Worm (Caenorhabditis elegans) whole organism, L2 larva: ENCODE results near the gene C06G1.1.
A peak's percentile ranks its signal among the peaks of the same experiment; 100 is the strongest.

Experiments
- C34F6.9 ChIP-seq: fragments of 150-350 bp; optimal IDR thresholded peaks from 2 replicates; lab custom pipeline; 2014; ENCODE audit warnings: missing biosample characterization, missing genetic modification characterization
- F13H6.1 ChIP-seq: sonication (generic microtip); optimal IDR thresholded peaks from 2 replicates; lab custom pipeline; 2016; ENCODE audit warnings: missing genetic modification characterization, missing compliant biosample characterization
- Y55F3AM.14 ChIP-seq: fragments of 200-800 bp; sonication (Bioruptor generic); optimal IDR thresholded peaks from 2 replicates; lab custom pipeline; 2018; ENCODE audit warnings: mild to moderate bottlenecking, missing genetic modification characterization, missing compliant biosample characterization
- aly-2 ChIP-seq: fragments of 150-350 bp; optimal IDR thresholded peaks from 2 replicates; lab custom pipeline; 2014; ENCODE audit warnings: missing biosample characterization, missing genetic modification characterization
- ama-1 ChIP-seq: fragments of 150-350 bp; optimal IDR thresholded peaks from 2 replicates; lab custom pipeline; 2018; ENCODE audit warnings: inconsistent platforms
- blmp-1 ChIP-seq: sonication (generic microtip); optimal IDR thresholded peaks from 2 replicates; lab custom pipeline; 2017; ENCODE audit warnings: missing genetic modification characterization, mild to moderate bottlenecking, missing compliant biosample characterization, antibody characterized with exemption, moderate library complexity; ENCODE audit not compliant: insufficient read depth
- ceh-16 ChIP-seq: fragments of 150-350 bp; optimal IDR thresholded peaks from 2 replicates; lab custom pipeline; 2014; ENCODE audit warnings: missing biosample characterization, missing genetic modification characterization
- crh-2 ChIP-seq: sonication (generic microtip); optimal IDR thresholded peaks from 2 replicates; lab custom pipeline; 2017; ENCODE audit warnings: missing biosample characterization, missing genetic modification characterization
- dmd-4 ChIP-seq: sonication (generic microtip); optimal IDR thresholded peaks from 2 replicates; lab custom pipeline; 2017; ENCODE audit warnings: missing biosample characterization, missing genetic modification characterization
- egl-27 ChIP-seq: sonication (generic microtip); optimal IDR thresholded peaks from 3 replicates; lab custom pipeline; 2017; ENCODE audit warnings: missing biosample characterization, missing genetic modification reagents, missing genetic modification characterization
- elt-3 ChIP-seq: sonication (generic microtip); optimal IDR thresholded peaks from 2 replicates; lab custom pipeline; 2017; ENCODE audit warnings: missing biosample characterization, missing genetic modification characterization
- fos-1 ChIP-seq: fragments of 150-350 bp; optimal IDR thresholded peaks from 2 replicates; lab custom pipeline; 2014; ENCODE audit warnings: missing biosample characterization, missing genetic modification characterization
- gmeb-1 ChIP-seq: fragments of 150-350 bp; optimal IDR thresholded peaks from 2 replicates; lab custom pipeline; 2014; ENCODE audit warnings: missing biosample characterization, missing genetic modification characterization
- lin-13 ChIP-seq: fragments of 150-350 bp; optimal IDR thresholded peaks from 2 replicates; lab custom pipeline; 2014; ENCODE audit warnings: missing biosample characterization, missing genetic modification reagents, missing genetic modification characterization
- lsy-2 ChIP-seq, 2 experiments: fragments of 150-350 bp in 1 of 2; sonication (generic microtip) in 1 of 2; optimal IDR thresholded peaks; 2 replicates each; lab custom pipeline; 2014 to 2017; ENCODE audit warnings: missing biosample characterization in 2 of 2, missing genetic modification characterization in 2 of 2
- mbf-1 ChIP-seq: sonication (generic microtip); optimal IDR thresholded peaks from 2 replicates; lab custom pipeline; 2017; ENCODE audit warnings: missing biosample characterization, missing genetic modification characterization
- nhr-10 ChIP-seq: sonication (generic microtip); optimal IDR thresholded peaks from 2 replicates; lab custom pipeline; 2017; ENCODE audit warnings: missing biosample characterization, missing genetic modification characterization
- nhr-11 ChIP-seq: fragments of 150-350 bp; optimal IDR thresholded peaks from 2 replicates; lab custom pipeline; 2014; ENCODE audit warnings: missing biosample characterization, missing genetic modification characterization
- nhr-129 ChIP-seq: fragments of 150-350 bp; optimal IDR thresholded peaks from 2 replicates; lab custom pipeline; 2014; ENCODE audit warnings: missing biosample characterization, missing genetic modification characterization
- nhr-21 ChIP-seq: fragments of 150-350 bp; optimal IDR thresholded peaks from 2 replicates; lab custom pipeline; 2014; ENCODE audit warnings: missing biosample characterization, missing genetic modification characterization
- nhr-25 ChIP-seq: fragments of 150-350 bp; sonication (generic microtip); optimal IDR thresholded peaks from 3 replicates; lab custom pipeline; 2014; ENCODE audit warnings: missing biosample characterization, missing genetic modification characterization
- nhr-77 ChIP-seq: fragments of 150-350 bp; optimal IDR thresholded peaks from 2 replicates; lab custom pipeline; 2014; ENCODE audit warnings: missing biosample characterization, missing genetic modification characterization
- peb-1 ChIP-seq: fragments of 150-350 bp; optimal IDR thresholded peaks from 2 replicates; lab custom pipeline; 2014; ENCODE audit warnings: missing biosample characterization, missing genetic modification characterization
- sma-3 ChIP-seq: sonication (generic microtip); optimal IDR thresholded peaks from 2 replicates; lab custom pipeline; 2016; ENCODE audit warnings: missing genetic modification reagents, missing genetic modification characterization, missing compliant biosample characterization
- sma-9 ChIP-seq, 2 experiments: fragments of 150-350 bp in 1 of 2; sonication (generic microtip) in 1 of 2; optimal IDR thresholded peaks; 2 replicates each; lab custom pipeline; 2014 to 2016; ENCODE audit warnings: missing genetic modification characterization in 2 of 2, mild to moderate bottlenecking in 1 of 2, missing biosample characterization in 1 of 2, missing compliant biosample characterization in 1 of 2, missing genetic modification reagents in 1 of 2, moderate library complexity in 1 of 2
- unc-55 ChIP-seq: fragments of 150-350 bp; sonication (generic microtip); optimal IDR thresholded peaks from 3 replicates; lab custom pipeline; 2014; ENCODE audit warnings: missing biosample characterization, missing genetic modification reagents, missing genetic modification characterization
- unc-62 ChIP-seq: fragments of 150-350 bp; optimal IDR thresholded peaks from 2 replicates; lab custom pipeline; 2014; ENCODE audit warnings: missing biosample characterization, missing genetic modification reagents, missing genetic modification characterization
- zag-1 ChIP-seq: fragments of 150-350 bp; optimal IDR thresholded peaks from 2 replicates; lab custom pipeline; 2014; ENCODE audit warnings: missing biosample characterization, missing genetic modification characterization
- ztf-1 ChIP-seq: fragments of 200-800 bp; sonication (Bioruptor generic); conservative IDR thresholded peaks from 2 replicates; pipeline ENCODE4 v1.3.6; 2022; ENCODE audit warnings: missing genetic modification characterization, missing compliant biosample characterization
- ztf-11 ChIP-seq: sonication (generic microtip); optimal IDR thresholded peaks from 2 replicates; lab custom pipeline; 2017; ENCODE audit warnings: missing biosample characterization, missing genetic modification characterization
- ztf-4 ChIP-seq: fragments of 150-350 bp; optimal IDR thresholded peaks from 2 replicates; lab custom pipeline; 2014; ENCODE audit warnings: missing biosample characterization, missing genetic modification characterization

C06G1.1 gene

DNA sequence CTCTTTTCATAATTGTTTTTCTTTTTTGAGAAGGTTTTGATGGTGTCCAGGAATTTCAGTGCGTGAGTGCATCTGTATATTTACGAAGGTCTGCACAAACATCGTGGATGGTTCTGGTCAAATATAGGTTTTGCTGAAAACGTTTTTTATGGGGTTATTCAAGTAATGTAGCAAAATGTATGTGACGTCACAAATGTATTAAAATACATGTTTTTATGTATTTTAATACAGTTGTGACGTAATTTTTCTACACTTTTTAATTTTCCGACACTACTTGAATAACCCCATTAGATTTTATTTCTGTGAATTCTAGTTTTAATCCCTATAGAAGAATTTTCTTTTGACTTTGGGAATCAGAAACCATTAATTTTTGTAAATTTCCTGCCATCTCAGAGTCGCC lies 14.4 kb upstream of the C06G1.1 start:
- TF ChIP-seq dmd-4 (tag; lab: Kevin White, UChicago) (no peak), sma-3 (GFP tag; lab: Kevin White, UChicago) (no peak), nhr-25 (tag; lab: Kevin White, UChicago) (no peak), ceh-16 (tag; lab: Kevin White, UChicago) (no peak), nhr-129 (tag; lab: Kevin White, UChicago) (no peak), mbf-1 (tag; lab: Kevin White, UChicago) (no peak), ztf-1 (GFP tag; lab: Robert Waterston, UW) (no peak), aly-2 (tag; lab: Kevin White, UChicago) (no peak), blmp-1 (no peak), ama-1 (lab: Kevin White, UChicago) (no peak), gmeb-1 (tag; lab: Kevin White, UChicago) (no peak), elt-3 (tag; lab: Kevin White, UChicago) (no peak), unc-62 (GFP tag; lab: Kevin White, UChicago) (no peak), F13H6.1 (tag; lab: Kevin White, UChicago) (no peak)

DNA sequence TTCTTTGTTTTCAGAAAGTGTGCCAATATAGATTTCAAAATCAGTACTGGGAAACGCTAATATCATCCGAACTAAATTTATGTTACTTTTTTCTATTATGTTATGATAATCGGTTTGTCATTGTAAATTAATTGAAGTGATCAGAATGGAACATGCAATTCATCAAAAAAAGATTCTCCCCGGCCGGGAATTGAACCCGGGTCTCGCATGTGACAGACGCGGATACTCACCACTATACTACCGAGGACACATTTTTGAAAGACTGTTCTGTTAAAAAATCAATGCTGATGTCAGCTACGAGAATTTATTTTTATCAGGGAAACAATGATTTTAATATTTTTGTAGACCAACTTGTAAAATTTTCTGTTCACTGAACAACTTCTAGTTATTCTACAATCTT lies 14.0 kb upstream of the C06G1.1 start:
- no peak for TF ChIP-seq unc-62 (GFP tag; lab: Kevin White, UChicago)
- peak; percentile 33 for TF ChIP-seq fos-1 (tag; lab: Kevin White, UChicago)
- peak; percentile 35 for TF ChIP-seq crh-2 (tag; lab: Kevin White, UChicago)
- TF ChIP-seq zag-1 (tag; lab: Kevin White, UChicago), result no peak
- TF ChIP-seq nhr-21 (tag; lab: Kevin White, UChicago), result peak; percentile 32
- TF ChIP-seq C34F6.9 (tag; lab: Kevin White, UChicago), result no peak
- no peak for TF ChIP-seq nhr-11 (tag; lab: Kevin White, UChicago)
- no peak for TF ChIP-seq nhr-10 (tag; lab: Kevin White, UChicago)
- TF ChIP-seq lsy-2 (tag; optimal IDR thresholded peaks at IDR 0.05; lab: Kevin White, UChicago), result no peak
- TF ChIP-seq sma-9 (GFP tag; optimal IDR thresholded peaks at IDR 0.05; lab: Kevin White, UChicago), result peak; percentile 6
- no peak for TF ChIP-seq sma-9 (tag; optimal IDR thresholded peaks at IDR 0.05; lab: Kevin White, UChicago)
- TF ChIP-seq sma-3 (GFP tag; lab: Kevin White, UChicago), result peak; percentile 53
- no peak for TF ChIP-seq Y55F3AM.14 (GFP tag; lab: Kevin White, UChicago)

DNA sequence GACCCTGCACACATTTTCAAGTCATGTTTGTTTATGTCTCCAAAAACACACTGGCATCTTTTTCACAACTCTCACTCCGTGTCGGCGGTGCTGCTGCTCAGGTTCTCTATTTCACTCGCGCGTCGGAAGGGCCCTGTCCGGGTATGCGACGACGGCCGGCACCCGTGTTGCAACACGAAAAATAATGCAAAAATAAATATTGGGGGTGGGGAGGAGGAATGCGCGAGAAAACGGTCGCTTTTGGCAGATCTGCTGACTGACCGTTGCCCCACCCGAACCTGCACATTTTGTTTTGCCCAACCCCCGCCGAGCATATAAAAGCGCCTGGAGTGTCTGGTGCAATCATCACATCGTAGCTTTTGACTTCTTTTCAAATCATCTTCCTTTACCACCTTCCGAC lies 11.7 kb upstream of the C06G1.1 start, which contains the start of gene cpg-19:
cpg-19 (plus strand) TSS at position 341 of the 400 bp plus-strand sequence.
- no peak for TF ChIP-seq zag-1 (tag; lab: Kevin White, UChicago)
- TF ChIP-seq nhr-11 (tag; lab: Kevin White, UChicago), result no peak
- TF ChIP-seq egl-27 (tag; lab: Kevin White, UChicago), result no peak
- TF ChIP-seq F13H6.1 (tag; lab: Kevin White, UChicago), result no peak
- no peak for TF ChIP-seq nhr-25 (tag; lab: Kevin White, UChicago)
- no peak for TF ChIP-seq peb-1
- no peak for TF ChIP-seq dmd-4 (tag; lab: Kevin White, UChicago)
- TF ChIP-seq lsy-2 (tag; optimal IDR thresholded peaks at IDR 0.05; lab: Kevin White, UChicago), result no peak
- no peak for TF ChIP-seq ztf-4 (tag; lab: Kevin White, UChicago)
- TF ChIP-seq nhr-21 (tag; lab: Kevin White, UChicago), result no peak
- no peak for TF ChIP-seq ztf-11 (tag; lab: Kevin White, UChicago)
- TF ChIP-seq ceh-16 (tag; lab: Kevin White, UChicago), result no peak
- no peak for TF ChIP-seq mbf-1 (tag; lab: Kevin White, UChicago)
- no peak for TF ChIP-seq lin-13
- TF ChIP-seq nhr-129 (tag; lab: Kevin White, UChicago), result no peak
- no peak for TF ChIP-seq fos-1 (tag; lab: Kevin White, UChicago)
- TF ChIP-seq nhr-77 (tag; lab: Kevin White, UChicago), result no peak
- no peak for TF ChIP-seq unc-55 (GFP tag; lab: Kevin White, UChicago)

DNA sequence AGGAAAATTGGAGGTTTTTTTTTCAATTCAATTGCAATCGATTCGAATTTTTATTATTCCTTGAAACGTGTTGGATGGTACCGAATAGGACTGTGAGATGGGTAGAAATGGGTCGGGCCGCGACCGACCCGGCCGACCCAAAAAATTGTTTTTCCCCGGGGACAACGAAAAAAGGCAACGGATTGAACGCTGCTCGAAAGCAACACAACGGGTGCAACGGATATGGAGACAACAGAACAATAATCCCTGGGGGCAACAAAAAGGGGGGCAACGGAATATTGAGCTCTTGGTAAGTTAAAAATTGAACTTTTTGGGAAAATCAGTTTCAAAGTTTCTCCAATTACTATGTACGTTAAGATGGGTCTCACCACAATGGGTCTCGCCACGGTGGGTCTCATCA lies 9.9 kb upstream of the C06G1.1 start:
- TF ChIP-seq gmeb-1 (tag; lab: Kevin White, UChicago) (no peak), ztf-1 (GFP tag; lab: Robert Waterston, UW) (no peak), nhr-11 (tag; lab: Kevin White, UChicago) (no peak)
